Worm (Caenorhabditis elegans): ENCODE data around the gene vps-2.

ce11 chrII:12722685-12723287 is 45.2 kb downstream of the vps-2 start:
- TF ChIP-seq lin-39 (tag; optimal IDR thresholded peaks at IDR 0.05): no peak
- no peak for TF ChIP-seq pqm-1 (tag; optimal IDR thresholded peaks at IDR 0.05)
- TF ChIP-seq ceh-28 (tag; optimal IDR thresholded peaks at IDR 0.05): no peak
- TF ChIP-seq nhr-77 (tag; optimal IDR thresholded peaks at IDR 0.05): no peak
- no peak for TF ChIP-seq ama-1 (optimal IDR thresholded peaks at IDR 0.05)
- TF ChIP-seq skn-1 (tag; optimal IDR thresholded peaks at IDR 0.05): no peak
- no peak for TF ChIP-seq egl-27 (tag; optimal IDR thresholded peaks at IDR 0.05)
- TF ChIP-seq nhr-76 (tag; optimal IDR thresholded peaks at IDR 0.05): no peak
- TF ChIP-seq nhr-237 (tag; optimal IDR thresholded peaks at IDR 0.05): no peak
- TF ChIP-seq elt-1 (tag; optimal IDR thresholded peaks at IDR 0.05): no peak
- no peak for TF ChIP-seq unc-39 (tag; optimal IDR thresholded peaks at IDR 0.05)

Data from whole organism, L3 larva.